Worm (Caenorhabditis elegans) whole organism, L3 larva: ENCODE results near the gene F07B7.7.
"Not testable (repeated sequence)": the region's sequence is repeated elsewhere in the genome, so short reads cannot be mapped to it uniquely, and the experiment has no call there.

Experiments
- R02D3.7 ChIP-seq: fragments of 150-350 bp; optimal IDR thresholded peaks from 2 replicates; lab custom pipeline; 2014; ENCODE audit warnings: missing biosample characterization, missing genetic modification characterization
- ZK546.5 ChIP-seq: sonication (generic microtip); optimal IDR thresholded peaks from 2 replicates; lab custom pipeline; 2017; ENCODE audit warnings: missing biosample characterization, missing genetic modification characterization
- aly-2 ChIP-seq: fragments of 150-350 bp; optimal IDR thresholded peaks from 2 replicates; lab custom pipeline; 2014; ENCODE audit warnings: missing biosample characterization, missing genetic modification characterization
- ama-1 ChIP-seq: fragments of 150-350 bp; optimal IDR thresholded peaks from 2 replicates; lab custom pipeline; 2018
- ceh-82 ChIP-seq: fragments of 150-350 bp; optimal IDR thresholded peaks from 2 replicates; lab custom pipeline; 2014; ENCODE audit warnings: missing biosample characterization, missing genetic modification characterization
- ceh-9 ChIP-seq: sonication (generic microtip); optimal IDR thresholded peaks from 2 replicates; lab custom pipeline; 2018; ENCODE audit warnings: missing biosample characterization, missing genetic modification characterization
- egl-27 ChIP-seq: sonication (generic microtip); optimal IDR thresholded peaks from 4 replicates; lab custom pipeline; 2017; ENCODE audit warnings: missing biosample characterization, missing genetic modification reagents, missing genetic modification characterization
- egl-5 ChIP-seq: fragments of 150-350 bp; optimal IDR thresholded peaks from 2 replicates; lab custom pipeline; 2017; ENCODE audit warnings: missing biosample characterization, missing genetic modification reagents, missing genetic modification characterization, inconsistent platforms
- elt-2 ChIP-seq: sonication (generic microtip); optimal IDR thresholded peaks from 2 replicates; lab custom pipeline; 2016; ENCODE audit warnings: missing genetic modification reagents, mild to moderate bottlenecking, missing genetic modification characterization, missing compliant biosample characterization
- elt-3 ChIP-seq, 3 experiments: fragments of 150-350 bp in 1 of 3; sonication (generic microtip) in 2 of 3; optimal IDR thresholded peaks; 2 replicates in 2 of 3; 4 replicates in 1 of 3; lab custom pipeline; 2014 to 2017; ENCODE audit warnings: missing biosample characterization in 3 of 3, missing genetic modification characterization in 3 of 3
- fkh-10 ChIP-seq: sonication (generic microtip); optimal IDR thresholded peaks from 2 replicates; lab custom pipeline; 2017; ENCODE audit warnings: missing biosample characterization, missing genetic modification reagents, missing genetic modification characterization
- fkh-2 ChIP-seq: fragments of 150-350 bp; optimal IDR thresholded peaks from 2 replicates; lab custom pipeline; 2014; ENCODE audit warnings: missing biosample characterization, missing genetic modification reagents, missing genetic modification characterization
- fos-1 ChIP-seq: fragments of 150-350 bp; optimal IDR thresholded peaks from 2 replicates; lab custom pipeline; 2014; ENCODE audit warnings: missing biosample characterization, missing genetic modification characterization
- hmg-11 ChIP-seq: sonication (generic microtip); optimal IDR thresholded peaks from 2 replicates; lab custom pipeline; 2016; ENCODE audit warnings: missing genetic modification characterization, missing compliant biosample characterization
- lin-39 ChIP-seq: fragments of 150-350 bp; optimal IDR thresholded peaks from 2 replicates; lab custom pipeline; 2018; ENCODE audit warnings: missing biosample characterization, missing genetic modification reagents, missing genetic modification characterization
- lsy-12 ChIP-seq: sonication (generic microtip); optimal IDR thresholded peaks from 2 replicates; lab custom pipeline; 2016; ENCODE audit warnings: mild to moderate bottlenecking, missing genetic modification characterization, missing compliant biosample characterization
- mdl-1 ChIP-seq: fragments of 150-350 bp; optimal IDR thresholded peaks from 2 replicates; lab custom pipeline; 2014; ENCODE audit warnings: missing biosample characterization, missing genetic modification characterization
- mml-1 ChIP-seq: fragments of 150-350 bp; sonication (generic microtip); optimal IDR thresholded peaks from 3 replicates; lab custom pipeline; 2014; ENCODE audit warnings: missing biosample characterization, missing genetic modification characterization
- nfya-1 ChIP-seq: sonication (generic microtip); optimal IDR thresholded peaks from 2 replicates; lab custom pipeline; 2017; ENCODE audit warnings: missing genetic modification characterization, mild to moderate bottlenecking, missing compliant biosample characterization, antibody characterized with exemption, moderate library complexity; ENCODE audit not compliant: insufficient read depth
- nhr-11 ChIP-seq: fragments of 150-350 bp; optimal IDR thresholded peaks from 2 replicates; lab custom pipeline; 2014; ENCODE audit warnings: missing biosample characterization, missing genetic modification characterization
- nhr-12 ChIP-seq: fragments of 150-350 bp; optimal IDR thresholded peaks from 2 replicates; lab custom pipeline; 2014; ENCODE audit warnings: missing biosample characterization, missing genetic modification characterization
- nhr-23 ChIP-seq: fragments of 150-350 bp; optimal IDR thresholded peaks from 2 replicates; lab custom pipeline; 2014; ENCODE audit warnings: missing biosample characterization, missing genetic modification reagents, missing genetic modification characterization
- nhr-237 ChIP-seq: fragments of 150-350 bp; optimal IDR thresholded peaks from 2 replicates; lab custom pipeline; 2014; ENCODE audit warnings: missing biosample characterization, missing genetic modification characterization
- nhr-25 ChIP-seq: sonication (generic microtip); optimal IDR thresholded peaks from 2 replicates; lab custom pipeline; 2017; ENCODE audit warnings: missing biosample characterization, missing genetic modification characterization
- nhr-28 ChIP-seq: fragments of 150-350 bp; optimal IDR thresholded peaks from 2 replicates; lab custom pipeline; 2014; ENCODE audit warnings: missing biosample characterization, missing genetic modification characterization
- nhr-43 ChIP-seq: sonication (generic microtip); optimal IDR thresholded peaks from 2 replicates; lab custom pipeline; 2016; ENCODE audit warnings: mild to moderate bottlenecking, missing genetic modification characterization, missing compliant biosample characterization; ENCODE audit not compliant: poor library complexity, severe bottlenecking
- nhr-67 ChIP-seq: fragments of 150-350 bp; optimal IDR thresholded peaks from 2 replicates; lab custom pipeline; 2014; ENCODE audit warnings: missing biosample characterization, missing genetic modification characterization
- nhr-76 ChIP-seq: fragments of 150-350 bp; sonication (generic microtip); optimal IDR thresholded peaks from 5 replicates; lab custom pipeline; 2014; ENCODE audit warnings: missing biosample characterization, missing genetic modification characterization
- nhr-77 ChIP-seq: fragments of 150-350 bp; optimal IDR thresholded peaks from 2 replicates; lab custom pipeline; 2014; ENCODE audit warnings: missing biosample characterization, missing genetic modification characterization
- pqm-1 ChIP-seq: fragments of 150-350 bp; optimal IDR thresholded peaks from 2 replicates; lab custom pipeline; 2017; ENCODE audit warnings: missing biosample characterization, missing genetic modification characterization, inconsistent platforms
- skn-1 ChIP-seq: fragments of 150-350 bp; optimal IDR thresholded peaks from 2 replicates; lab custom pipeline; 2014; ENCODE audit warnings: missing biosample characterization, missing genetic modification characterization
- tbx-2 ChIP-seq: sonication (generic microtip); optimal IDR thresholded peaks from 2 replicates; lab custom pipeline; 2016; ENCODE audit warnings: mild to moderate bottlenecking, missing genetic modification characterization, missing compliant biosample characterization
- unc-39 ChIP-seq: sonication (generic microtip); optimal IDR thresholded peaks from 4 replicates; lab custom pipeline; 2017; ENCODE audit warnings: missing biosample characterization, missing genetic modification characterization
- unc-62 ChIP-seq: fragments of 150-350 bp; sonication (generic microtip); optimal IDR thresholded peaks from 4 replicates; lab custom pipeline; 2014; ENCODE audit warnings: missing biosample characterization, missing genetic modification reagents, missing genetic modification characterization
- zag-1 ChIP-seq: fragments of 150-350 bp; optimal IDR thresholded peaks from 2 replicates; lab custom pipeline; 2014; ENCODE audit warnings: missing biosample characterization, missing genetic modification characterization
- ztf-11 ChIP-seq: fragments of 150-350 bp; optimal IDR thresholded peaks from 2 replicates; lab custom pipeline; 2014; ENCODE audit warnings: missing biosample characterization, missing genetic modification characterization

Gene F07B7.7

ce11 chrV:8835311-8835710 lies at the start of gene F07B7.7:
Gene F07B7.7, plus strand, starts transcription at chrV:8835611.
- TF ChIP-seq nfya-1 (tag; lab: Kevin White, UChicago); egl-5 (tag; lab: Kevin White, UChicago); unc-62 (GFP tag; lab: Kevin White, UChicago): not testable (repeated sequence)

ce11 chrV:8786245-8786644 lies 49.2 kb upstream of the F07B7.7 start, which contains the start of gene sup-37:
Gene sup-37, plus strand, starts transcription at chrV:8786545.
- no peak for TF ChIP-seq nhr-11
- TF ChIP-seq elt-2 (tag; lab: Kevin White, UChicago), result no peak
- no peak for TF ChIP-seq nhr-12
- TF ChIP-seq nhr-25 (tag; lab: Kevin White, UChicago), result no peak
- no peak for TF ChIP-seq ceh-9
- no peak for TF ChIP-seq egl-27 (tag; lab: Kevin White, UChicago)

- TF ChIP-seq fkh-2 (tag; lab: Kevin White, UChicago), result no peak
- TF ChIP-seq ceh-9, result no peak
- no peak for TF ChIP-seq nhr-43 (tag; lab: Kevin White, UChicago)
- TF ChIP-seq lin-39 (tag; lab: Kevin White, UChicago), result no peak
- TF ChIP-seq nhr-11, result no peak
- TF ChIP-seq nfya-1 (tag; lab: Kevin White, UChicago), result no peak
- no peak for TF ChIP-seq elt-3 (tag; optimal IDR thresholded peaks at IDR 0.05; lab: Kevin White, UChicago)
- TF ChIP-seq fkh-10, result no peak
- no peak for TF ChIP-seq ceh-82 (tag; lab: Kevin White, UChicago)
- TF ChIP-seq ZK546.5 (tag; lab: Kevin White, UChicago), result no peak
- TF ChIP-seq lsy-12 (tag; lab: Kevin White, UChicago), result no peak
- no peak for TF ChIP-seq aly-2
- no peak for TF ChIP-seq skn-1
- no peak for TF ChIP-seq tbx-2
- no peak for TF ChIP-seq ama-1 (lab: Kevin White, UChicago)
- no peak for TF ChIP-seq unc-39
- no peak for TF ChIP-seq mml-1 (tag; lab: Kevin White, UChicago)
- TF ChIP-seq, all 47 proteins: peak for 0
Observed at ce11 chrV:8789345-8789744, 46.1 kb upstream of the F07B7.7 start.

ce11 chrV:8792814-8793213 lies 42.6 kb upstream of the F07B7.7 start:
- TF ChIP-seq nhr-28 (tag; lab: Kevin White, UChicago) (no peak), nhr-237 (tag; lab: Kevin White, UChicago) (no peak), nhr-67 (no peak), ama-1 (lab: Kevin White, UChicago) (no peak), nhr-25 (tag; lab: Kevin White, UChicago) (no peak), egl-27 (tag; lab: Kevin White, UChicago) (no peak), fos-1 (tag; lab: Kevin White, UChicago) (no peak), zag-1 (tag; lab: Kevin White, UChicago) (no peak), nhr-23 (tag; lab: Kevin White, UChicago) (no peak), nhr-76 (tag; lab: Kevin White, UChicago) (no peak), mdl-1 (tag; lab: Kevin White, UChicago) (no peak), unc-62 (GFP tag; lab: Kevin White, UChicago) (no peak), fkh-10 (no peak), R02D3.7 (tag; lab: Kevin White, UChicago) (no peak), ztf-11 (tag; lab: Kevin White, UChicago) (no peak), nhr-77 (tag; lab: Kevin White, UChicago) (no peak), hmg-11 (tag; lab: Kevin White, UChicago) (no peak), nhr-43 (tag; lab: Kevin White, UChicago) (no peak)

ce11 chrV:8795499-8795898 lies 39.9 kb upstream of the F07B7.7 start:
- TF ChIP-seq elt-2 (tag; lab: Kevin White, UChicago), result peak; percentile 53
- no peak for TF ChIP-seq ceh-82 (tag; lab: Kevin White, UChicago)
- no peak for TF ChIP-seq tbx-2
- no peak for TF ChIP-seq nhr-237 (tag; lab: Kevin White, UChicago)
- no peak for TF ChIP-seq unc-62 (GFP tag; lab: Kevin White, UChicago)
- TF ChIP-seq ZK546.5 (tag; lab: Kevin White, UChicago), result no peak
- peak; percentile 86 for TF ChIP-seq pqm-1
- TF ChIP-seq nhr-67, result no peak
- TF ChIP-seq hmg-11 (tag; lab: Kevin White, UChicago), result no peak
